Worm (Caenorhabditis elegans): ENCODE measurements around the gene wrn-1.
A peak's percentile ranks its signal among the peaks of the same experiment; 100 is the strongest.

Gene wrn-1

DNA sequence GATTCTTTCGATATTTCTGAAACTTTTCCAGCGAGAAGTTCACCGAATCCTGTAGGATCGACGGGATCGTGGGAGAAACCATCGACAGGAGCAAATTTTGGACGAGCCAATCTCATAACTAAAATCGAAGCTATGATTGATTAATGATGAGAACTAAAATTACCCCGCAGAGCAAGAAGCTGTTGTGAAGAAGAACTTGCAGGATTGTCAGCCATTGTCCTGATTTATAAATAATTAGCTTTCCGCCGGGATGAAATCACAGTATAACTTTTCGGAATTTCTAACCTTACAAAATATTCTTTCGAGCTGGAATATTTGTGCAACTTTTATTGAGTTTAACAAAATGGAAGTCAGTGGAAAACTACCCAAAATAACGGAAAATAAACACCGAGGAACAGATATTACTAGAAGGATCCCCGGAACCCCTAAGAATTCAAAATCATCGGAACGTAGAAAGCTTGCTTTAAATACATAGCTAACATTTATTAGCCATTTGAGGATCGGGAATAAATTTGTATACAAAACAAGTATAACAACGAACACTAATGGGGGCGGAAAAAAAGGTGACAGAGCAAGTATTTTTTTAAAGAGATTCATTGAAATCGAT, 32.6 kb downstream of the wrn-1 start, which contains the start of gene C56C10.7 (continued):
- TF ChIP-seq cebp-1 (GFP tag; IDR thresholded peaks at IDR 0.05): no peak
- TF ChIP-seq cebp-1 (tag; optimal IDR thresholded peaks at IDR 0.05): peak; percentile 54
- TF ChIP-seq C06A6.2 (GFP tag; conservative IDR thresholded peaks at IDR 0.05): no peak
- TF ChIP-seq snpc-4 (GFP tag; optimal IDR thresholded peaks at IDR 0.05): peak; percentile 44
- TF ChIP-seq snpc-4 (tag; optimal IDR thresholded peaks at IDR 0.05): peak in 2 of 4 experiments; percentile 30 to 61
- no peak for TF ChIP-seq sea-2 (GFP tag; IDR thresholded peaks at IDR 0.05)
- peak; percentile 93 for TF ChIP-seq ekl-4 (GFP tag; IDR thresholded peaks at IDR 0.05)
- peak; percentile 63 for TF ChIP-seq ceh-100 (GFP tag; IDR thresholded peaks at IDR 0.05)
- TF ChIP-seq rec-8 (tag; optimal IDR thresholded peaks at IDR 0.05): no peak
- peak; percentile 32 for TF ChIP-seq snpc-1.1 (tag; optimal IDR thresholded peaks at IDR 0.05; ENCODE audit: insufficient read depth)
- TF ChIP-seq egl-18 (GFP tag; IDR thresholded peaks at IDR 0.05): no peak
- TF ChIP-seq nhr-80 (tag; optimal IDR thresholded peaks at IDR 0.05): no peak
- TF ChIP-seq chd-7 (tag; optimal IDR thresholded peaks at IDR 0.05): peak; percentile 77
- TF ChIP-seq mxl-1 (tag; optimal IDR thresholded peaks at IDR 0.05): peak; percentile 10
- TF ChIP-seq pha-4 (tag; optimal IDR thresholded peaks at IDR 0.05): no peak
- no peak for TF ChIP-seq nhr-90 (tag; optimal IDR thresholded peaks at IDR 0.05)
- no peak for TF ChIP-seq zim-3 (tag; optimal IDR thresholded peaks at IDR 0.05)
- no peak for TF ChIP-seq ZK185.1 (tag; optimal IDR thresholded peaks at IDR 0.05; ENCODE audit: poor library complexity, severe bottlenecking)
- TF ChIP-seq lsy-27 (tag; optimal IDR thresholded peaks at IDR 0.05; ENCODE audit: borderline replicate concordance, insufficient read depth): no peak
- peak; percentile 57 for TF ChIP-seq unc-130 (GFP tag; optimal IDR thresholded peaks at IDR 0.05)
- peak in 1 of 2 experiments; percentile 35 for TF ChIP-seq let-607 (tag; optimal IDR thresholded peaks at IDR 0.05)
- TF ChIP-seq D2030.7 (GFP tag; IDR thresholded peaks at IDR 0.05): peak; percentile 36; the same call in 1 of the 2 replicates
- TF ChIP-seq lin-35 (GFP tag; optimal IDR thresholded peaks at IDR 0.05): no peak
- no peak for TF ChIP-seq mel-28 (tag; optimal IDR thresholded peaks at IDR 0.05; ENCODE audit: borderline replicate concordance)
- TF ChIP-seq somi-1 (GFP tag; optimal IDR thresholded peaks at IDR 0.05): no peak
- no peak for TF ChIP-seq akir-1 (GFP tag; optimal IDR thresholded peaks at IDR 0.05)
- TF ChIP-seq die-1 (tag; optimal IDR thresholded peaks at IDR 0.05): peak; percentile 38
- no peak for TF ChIP-seq ama-1 (optimal IDR thresholded peaks at IDR 0.05)
- TF ChIP-seq ama-1 (GFP tag; optimal IDR thresholded peaks at IDR 0.05): peak in 1 of 2 experiments; percentile 62
- TF ChIP-seq mcd-1 (GFP tag; IDR thresholded peaks at IDR 0.05): peak; percentile 44
- peak; percentile 39; the same call in 1 of the 2 replicates for TF ChIP-seq madf-8 (GFP tag; conservative IDR thresholded peaks at IDR 0.05)
- no peak for TF ChIP-seq ztf-28 (GFP tag; IDR thresholded peaks at IDR 0.05)
- peak; percentile 29 for TF ChIP-seq B0035.1 (tag; optimal IDR thresholded peaks at IDR 0.05)
- TF ChIP-seq ztf-25 (GFP tag; IDR thresholded peaks at IDR 0.05): peak; percentile 66; the same call in 1 of the 2 replicates
- no peak for TF ChIP-seq hlh-26 (GFP tag; conservative IDR thresholded peaks at IDR 0.05)
- no peak for TF ChIP-seq efl-1 (GFP tag; optimal IDR thresholded peaks at IDR 0.05)
- peak; percentile 76; the same call in 1 of the 2 replicates for TF ChIP-seq ceh-58 (GFP tag; IDR thresholded peaks at IDR 0.05)
- TF ChIP-seq F22D6.2 (tag; optimal IDR thresholded peaks at IDR 0.05): no peak
- TF ChIP-seq F55B11.4 (tag; optimal IDR thresholded peaks at IDR 0.05; ENCODE audit: borderline replicate concordance, insufficient read depth): no peak
- TF ChIP-seq ceh-40 (GFP tag; IDR thresholded peaks at IDR 0.05): no peak; the same call in none of the 2 replicates
- peak; percentile 84 for TF ChIP-seq repo-1 (tag; optimal IDR thresholded peaks at IDR 0.05)
- peak; percentile 34 for TF ChIP-seq madf-10 (tag; optimal IDR thresholded peaks at IDR 0.05)
- TF ChIP-seq ztf-6 (GFP tag; IDR thresholded peaks at IDR 0.05): no peak
- TF ChIP-seq nhr-179 (tag; optimal IDR thresholded peaks at IDR 0.05): no peak
- peak; percentile 34 for TF ChIP-seq ztf-26 (tag; optimal IDR thresholded peaks at IDR 0.05)
- TF ChIP-seq tlf-1 (GFP tag; optimal IDR thresholded peaks at IDR 0.05): peak; percentile 87
- no peak for TF ChIP-seq nfya-1 (tag; optimal IDR thresholded peaks at IDR 0.05; ENCODE audit: borderline replicate concordance, insufficient read depth)

All from whole organism, young adult.